Fruit fly (Drosophila melanogaster): ENCODE data around the gene Hel89B.

The Hel89B gene

dm6 chr3R:16025587-16026223 lies 52.6 kb downstream of the Hel89B start, which contains the start of gene pnr:
Gene pnr, plus strand, starts transcription at chr3R:16026079.
- TF ChIP-seq prd (optimal IDR thresholded peaks at IDR 0.05), result no peak
- TF ChIP-seq prd (GFP tag; IDR thresholded peaks at IDR 0.05), result no peak
- TF ChIP-seq CG10274 (GFP tag; optimal IDR thresholded peaks at IDR 0.05), result no peak
- TF ChIP-seq CG4424 (GFP tag; optimal IDR thresholded peaks at IDR 0.05), result no peak
- TF ChIP-seq CG10543 (GFP tag; optimal IDR thresholded peaks at IDR 0.05), result no peak
- peak; percentile 92 for TF ChIP-seq Ets97D (GFP tag; optimal IDR thresholded peaks at IDR 0.05)
- no peak for TF ChIP-seq ERR (GFP tag; optimal IDR thresholded peaks at IDR 0.05)
- no peak for TF ChIP-seq C15 (GFP tag; IDR thresholded peaks at IDR 0.05)
- TF ChIP-seq Dbx (GFP tag; IDR thresholded peaks at IDR 0.05), result 0 out of 3 replicates have a peak, but pooled peaks have one; percentile 36
- TF ChIP-seq vnd (GFP tag; IDR thresholded peaks at IDR 0.05; ENCODE audit: partially characterized antibody), result no peak
- no peak for TF ChIP-seq CG8089 (GFP tag; optimal IDR thresholded peaks at IDR 0.05)
- no peak for TF ChIP-seq BtbVII (GFP tag; optimal IDR thresholded peaks at IDR 0.05)
- no peak for TF ChIP-seq CG15479 (GFP tag; optimal IDR thresholded peaks at IDR 0.05)
- TF ChIP-seq CG6765 (GFP tag; optimal IDR thresholded peaks at IDR 0.05), result no peak
- no peak for TF ChIP-seq Dp (GFP tag; optimal IDR thresholded peaks at IDR 0.05)
- no peak for TF ChIP-seq grau (tag; optimal IDR thresholded peaks at IDR 0.05)
- no peak for TF ChIP-seq croc (GFP tag; conservative IDR thresholded peaks at IDR 0.05)
- TF ChIP-seq CG31365 (tag; optimal IDR thresholded peaks at IDR 0.05), result no peak
- no peak for TF ChIP-seq mam (GFP tag; optimal IDR thresholded peaks at IDR 0.05)
- TF ChIP-seq gt (GFP tag; IDR thresholded peaks at IDR 0.05), result no peak
- TF ChIP-seq scrt (GFP tag; optimal IDR thresholded peaks at IDR 0.05), result no peak
- TF ChIP-seq rib (GFP tag; IDR thresholded peaks at IDR 0.05), result no peak
- peak; percentile 85 for TF ChIP-seq Trl (optimal IDR thresholded peaks at IDR 0.05)
- TF ChIP-seq Trl (GFP tag; optimal IDR thresholded peaks at IDR 0.05), result peak; percentile 50
- peak; percentile 38 for TF ChIP-seq ftz-f1 (GFP tag; optimal IDR thresholded peaks at IDR 0.05)
- peak; percentile 87 for TF ChIP-seq oc (tag; optimal IDR thresholded peaks at IDR 0.05)
- no peak for TF ChIP-seq CG14667 (GFP tag; IDR thresholded peaks at IDR 0.05)
- TF ChIP-seq da (GFP tag; optimal IDR thresholded peaks at IDR 0.05), result no peak
- no peak for TF ChIP-seq al (GFP tag; IDR thresholded peaks at IDR 0.05)
- peak; percentile 39; the same call in 1 of the 3 replicates for TF ChIP-seq gce (GFP tag; IDR thresholded peaks at IDR 0.05)
- no peak for TF ChIP-seq CG4854 (GFP tag; optimal IDR thresholded peaks at IDR 0.05)
- TF ChIP-seq tio (GFP tag; optimal IDR thresholded peaks at IDR 0.05), result no peak
- TF ChIP-seq eyg (GFP tag; optimal IDR thresholded peaks at IDR 0.05), result no peak
- TF ChIP-seq CG8924 (tag; optimal IDR thresholded peaks at IDR 0.05), result no peak
- TF ChIP-seq MTF-1 (GFP tag; optimal IDR thresholded peaks at IDR 0.05; ENCODE audit: borderline replicate concordance), result no peak
- TF ChIP-seq CrebB (tag; optimal IDR thresholded peaks at IDR 0.05), result peak; percentile 45
- no peak for TF ChIP-seq CG16779 (GFP tag; IDR thresholded peaks at IDR 0.05)
- TF ChIP-seq ara (GFP tag; IDR thresholded peaks at IDR 0.05), result 0 out of 2 replicates have a peak, but pooled peaks have one; percentile 32
- TF ChIP-seq Ptx1 (GFP tag; IDR thresholded peaks at IDR 0.05), result peak; percentile 35; the same call in 1 of the 2 replicates
- TF ChIP-seq lov (optimal IDR thresholded peaks at IDR 0.05), result no peak
- TF ChIP-seq lov (GFP tag; IDR thresholded peaks at IDR 0.05), result 0 out of 3 replicates have a peak, but pooled peaks have one; percentile 29
- no peak for TF ChIP-seq Mad (GFP tag; optimal IDR thresholded peaks at IDR 0.05)
- TF ChIP-seq Hsf (GFP tag; optimal IDR thresholded peaks at IDR 0.05), result no peak
- no peak for TF ChIP-seq CG10654 (GFP tag; optimal IDR thresholded peaks at IDR 0.05)
- TF ChIP-seq NC2β (GFP tag; optimal IDR thresholded peaks at IDR 0.05), result no peak
- no peak for TF ChIP-seq CG17912 (GFP tag; optimal IDR thresholded peaks at IDR 0.05)
- no peak for TF ChIP-seq bsh (GFP tag; optimal IDR thresholded peaks at IDR 0.05)
- peak; percentile 37 for TF ChIP-seq gsb-n (tag; optimal IDR thresholded peaks at IDR 0.05)
- TF ChIP-seq Hmr (GFP tag; optimal IDR thresholded peaks at IDR 0.05), result no peak
- TF ChIP-seq peb (GFP tag; IDR thresholded peaks at IDR 0.05), result no peak
- TF ChIP-seq ewg (GFP tag; optimal IDR thresholded peaks at IDR 0.05), result peak; percentile 79
- TF ChIP-seq CG17186 (GFP tag; optimal IDR thresholded peaks at IDR 0.05), result peak; percentile 1
